Worm (Caenorhabditis elegans): ENCODE measurements around the gene fbxb-9.
A peak's percentile ranks its signal among the peaks of the same experiment; 100 is the strongest.

Gene fbxb-9

ce11 chrIV:11149454-11150163 is 12.7 kb downstream of the fbxb-9 start, which contains the start of the genes F01G4.6 and pfd-1:
TSS of gene F01G4.6 (minus strand) at chrIV:11149504.
TSS of gene pfd-1 (plus strand) at chrIV:11150113.
- peak; percentile 95 for TF ChIP-seq lin-11 (tag; optimal IDR thresholded peaks at IDR 0.05)
- no peak for TF ChIP-seq nhr-12 (tag; optimal IDR thresholded peaks at IDR 0.05)
- TF ChIP-seq skn-1 (tag; optimal IDR thresholded peaks at IDR 0.05) = peak; percentile 62
- peak; percentile 92 for TF ChIP-seq nhr-21 (tag; optimal IDR thresholded peaks at IDR 0.05)
- TF ChIP-seq ztf-4 (tag; optimal IDR thresholded peaks at IDR 0.05) = peak; percentile 94
- no peak for TF ChIP-seq nhr-11 (tag; optimal IDR thresholded peaks at IDR 0.05)
- TF ChIP-seq snpc-4 (tag; optimal IDR thresholded peaks at IDR 0.05) = peak; percentile 72
- peak; percentile 95 for TF ChIP-seq sma-9 (GFP tag; optimal IDR thresholded peaks at IDR 0.05)
- TF ChIP-seq sma-9 (tag; optimal IDR thresholded peaks at IDR 0.05) = no peak
- peak; percentile 98 for TF ChIP-seq unc-55 (GFP tag; optimal IDR thresholded peaks at IDR 0.05)
- TF ChIP-seq aly-2 (tag; optimal IDR thresholded peaks at IDR 0.05) = no peak
- peak; percentile 93 for TF ChIP-seq C34F6.9 (tag; optimal IDR thresholded peaks at IDR 0.05)
- peak; percentile 97 to 99 for TF ChIP-seq lsy-2 (tag; optimal IDR thresholded peaks at IDR 0.05)
- TF ChIP-seq sma-3 (GFP tag; optimal IDR thresholded peaks at IDR 0.05) = peak; percentile 96
- peak; percentile 69 for TF ChIP-seq nhr-10 (tag; optimal IDR thresholded peaks at IDR 0.05)
- peak; percentile 31 for TF ChIP-seq ceh-16 (tag; optimal IDR thresholded peaks at IDR 0.05)
- TF ChIP-seq nhr-6 (tag; optimal IDR thresholded peaks at IDR 0.05) = peak; percentile 92
- TF ChIP-seq sem-4 (tag; optimal IDR thresholded peaks at IDR 0.05) = peak; percentile 92
- TF ChIP-seq crh-2 (tag; optimal IDR thresholded peaks at IDR 0.05) = peak; percentile 97
- TF ChIP-seq mbf-1 (tag; optimal IDR thresholded peaks at IDR 0.05) = no peak
- peak; percentile 91 for TF ChIP-seq nhr-129 (tag; optimal IDR thresholded peaks at IDR 0.05)
- TF ChIP-seq nhr-23 (tag; optimal IDR thresholded peaks at IDR 0.05) = no peak
- no peak for TF ChIP-seq ztf-1 (GFP tag; conservative IDR thresholded peaks at IDR 0.05)
- no peak for TF ChIP-seq elt-3 (tag; optimal IDR thresholded peaks at IDR 0.05)
- TF ChIP-seq mdl-1 (tag; optimal IDR thresholded peaks at IDR 0.05) = peak; percentile 50 to 65
- TF ChIP-seq zag-1 (tag; optimal IDR thresholded peaks at IDR 0.05) = peak; percentile 98
- TF ChIP-seq alr-1 (tag; optimal IDR thresholded peaks at IDR 0.05) = no peak
- no peak for TF ChIP-seq nhr-77 (tag; optimal IDR thresholded peaks at IDR 0.05)
- peak; percentile 49 for TF ChIP-seq nhr-237 (tag; optimal IDR thresholded peaks at IDR 0.05)
- peak; percentile 93 for TF ChIP-seq nhr-25 (tag; optimal IDR thresholded peaks at IDR 0.05)
- TF ChIP-seq gmeb-1 (tag; optimal IDR thresholded peaks at IDR 0.05) = peak; percentile 91
- peak; percentile 76 for TF ChIP-seq blmp-1 (tag; optimal IDR thresholded peaks at IDR 0.05; ENCODE audit: insufficient read depth)
- TF ChIP-seq ztf-11 (tag; optimal IDR thresholded peaks at IDR 0.05) = no peak
- peak; percentile 96 for TF ChIP-seq lin-13 (GFP tag; optimal IDR thresholded peaks at IDR 0.05)
- peak; percentile 76 for TF ChIP-seq Y55F3AM.14 (GFP tag; optimal IDR thresholded peaks at IDR 0.05)
- peak; percentile 73 for TF ChIP-seq mab-5 (tag; optimal IDR thresholded peaks at IDR 0.05)
- TF ChIP-seq dmd-4 (tag; optimal IDR thresholded peaks at IDR 0.05) = no peak
- peak; percentile 53 for TF ChIP-seq R02D3.7 (tag; optimal IDR thresholded peaks at IDR 0.05)
- peak; percentile 98 for TF ChIP-seq ZK546.5 (tag; optimal IDR thresholded peaks at IDR 0.05)
- peak; percentile 36 for TF ChIP-seq ama-1 (optimal IDR thresholded peaks at IDR 0.05)
- no peak for TF ChIP-seq unc-62 (GFP tag; optimal IDR thresholded peaks at IDR 0.05)
- TF ChIP-seq ceh-82 (tag; optimal IDR thresholded peaks at IDR 0.05) = peak; percentile 80
- TF ChIP-seq egl-27 (tag; optimal IDR thresholded peaks at IDR 0.05) = peak; percentile 86
- TF ChIP-seq F13H6.1 (tag; optimal IDR thresholded peaks at IDR 0.05) = peak; percentile 91
- TF ChIP-seq fos-1 (tag; optimal IDR thresholded peaks at IDR 0.05) = peak; percentile 81
- no peak for TF ChIP-seq peb-1 (tag; optimal IDR thresholded peaks at IDR 0.05)
- no peak for TF ChIP-seq lin-39 (tag; optimal IDR thresholded peaks at IDR 0.05)
- TF ChIP-seq unc-39 (tag; optimal IDR thresholded peaks at IDR 0.05) = no peak
- TF ChIP-seq elt-1 (tag; optimal IDR thresholded peaks at IDR 0.05) = no peak
